Fruit fly (Drosophila melanogaster): ENCODE data around the gene Tango10.
"Not testable (repeated sequence)": the region's sequence is repeated elsewhere in the genome, so short reads cannot be mapped to it uniquely, and the experiment has no call there.

The Tango10 gene

DNA sequence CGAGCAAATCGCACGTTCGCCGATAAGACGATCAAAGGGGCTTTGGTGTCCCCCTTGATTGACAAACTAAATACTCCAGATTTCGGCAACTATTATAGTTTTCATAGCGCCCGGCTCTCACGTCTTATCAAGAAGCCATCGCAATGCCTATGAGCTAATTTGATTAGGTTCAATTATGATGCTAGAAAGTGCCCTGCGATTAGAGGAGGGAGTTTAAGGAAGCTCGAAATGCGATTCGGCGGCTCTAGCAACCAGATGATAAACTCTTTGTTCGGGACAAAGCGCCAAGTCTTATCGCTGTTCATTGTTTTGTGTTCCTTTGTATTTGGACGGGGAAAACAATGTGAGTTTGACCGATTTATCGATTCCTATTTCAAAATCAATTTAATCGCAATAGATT, 2.2 kb upstream of the Tango10 start:
- TF ChIP-seq insv (optimal IDR thresholded peaks at IDR 0.05) (no peak), ttk (optimal IDR thresholded peaks at IDR 0.05) (no peak), Sin3A (optimal IDR thresholded peaks at IDR 0.05) (no peak), h (optimal IDR thresholded peaks at IDR 0.05) (no peak), psq (optimal IDR thresholded peaks at IDR 0.05) (no peak), Myc (optimal IDR thresholded peaks at IDR 0.05) (no peak)

DNA sequence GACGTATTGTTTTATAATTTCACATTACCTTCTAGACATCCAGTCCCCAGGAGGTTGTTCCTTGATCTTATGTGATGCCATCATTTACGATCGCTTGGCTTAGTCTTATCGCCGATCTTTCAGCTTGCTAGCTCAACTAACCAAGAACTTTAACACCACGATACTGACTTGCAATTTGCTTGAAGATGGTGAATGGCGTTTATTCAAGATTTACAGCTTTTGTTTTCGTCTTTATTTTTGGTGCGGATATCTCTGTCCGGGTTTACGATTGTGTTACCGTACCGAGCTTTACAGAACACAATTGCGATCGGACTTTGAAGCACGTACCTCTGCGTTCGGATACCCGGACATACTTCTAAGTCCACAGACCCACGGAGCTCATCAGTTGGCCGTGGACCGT, 3.9 kb downstream of the Tango10 start, which contains the start of gene CG15221:
Gene CG15221 (plus strand): TSS at position 301 of the 400 bp plus-strand sequence.
- TF ChIP-seq ttk (optimal IDR thresholded peaks at IDR 0.05) = no peak
- no peak for TF ChIP-seq Sin3A (optimal IDR thresholded peaks at IDR 0.05)
- no peak for TF ChIP-seq psq (optimal IDR thresholded peaks at IDR 0.05)

DNA sequence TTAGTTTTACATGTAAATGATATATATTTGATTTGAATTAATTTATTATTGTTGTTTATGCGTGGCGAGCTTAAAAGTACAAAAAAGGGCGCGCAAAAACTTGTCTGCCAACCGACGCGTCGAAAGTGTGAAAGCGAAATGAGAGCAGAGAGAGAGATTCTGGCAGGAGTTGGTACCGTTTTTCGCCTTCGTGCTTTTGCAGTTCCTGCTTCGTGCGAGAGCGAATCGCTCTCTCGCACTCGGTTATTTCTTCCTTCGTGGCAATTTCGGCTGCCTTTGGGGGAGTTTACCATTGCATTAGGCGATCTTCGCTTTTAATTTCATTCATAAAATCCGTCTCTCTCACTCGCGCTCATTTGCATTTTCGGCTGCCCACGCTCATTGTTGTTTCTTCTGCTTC, 9.0 kb downstream of the Tango10 start, which contains the start of gene inaF-D:
Gene inaF-D (minus strand): TSS at position 101 of the 400 bp plus-strand sequence.
- TF ChIP-seq ttk (optimal IDR thresholded peaks at IDR 0.05) (no peak), Myc (optimal IDR thresholded peaks at IDR 0.05) (no peak), psq (optimal IDR thresholded peaks at IDR 0.05) (no peak), h (optimal IDR thresholded peaks at IDR 0.05) (no peak), insv (optimal IDR thresholded peaks at IDR 0.05) (no peak), Sin3A (optimal IDR thresholded peaks at IDR 0.05) (no peak)

- TF ChIP-seq h (optimal IDR thresholded peaks at IDR 0.05) (no peak), ttk (optimal IDR thresholded peaks at IDR 0.05) (no peak), psq (optimal IDR thresholded peaks at IDR 0.05) (no peak), Sin3A (optimal IDR thresholded peaks at IDR 0.05) (no peak), insv (optimal IDR thresholded peaks at IDR 0.05) (no peak), Myc (optimal IDR thresholded peaks at IDR 0.05) (no peak)
These were observed 9.9 kb downstream of the Tango10 start for dm6 chrX:11729993-11730392.

DNA sequence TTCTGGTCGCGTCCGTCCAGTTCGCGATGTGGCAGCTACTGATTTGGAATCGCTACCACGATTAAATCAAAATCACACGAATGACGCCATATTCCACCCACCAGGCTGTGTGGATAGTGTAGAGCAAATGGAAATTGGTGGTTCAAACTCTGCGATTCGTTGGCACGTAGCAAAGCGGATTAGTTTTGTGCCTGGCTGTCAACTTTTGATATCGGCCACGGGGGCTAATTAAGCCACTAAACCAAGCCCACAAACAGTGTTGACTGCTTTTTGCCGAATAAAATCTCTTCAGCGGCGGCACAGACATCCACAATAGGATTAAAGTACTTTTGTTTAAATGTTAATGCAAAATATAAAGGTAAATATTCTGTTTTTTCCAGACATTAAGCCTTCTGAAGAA, 11.6 kb downstream of the Tango10 start, which contains the start of gene inaF-C:
Gene inaF-C (minus strand): TSS at position 101 of the 400 bp plus-strand sequence.
- TF ChIP-seq Sin3A (optimal IDR thresholded peaks at IDR 0.05) (no peak), insv (optimal IDR thresholded peaks at IDR 0.05) (no peak), h (optimal IDR thresholded peaks at IDR 0.05) (no peak), psq (optimal IDR thresholded peaks at IDR 0.05) (no peak), Myc (optimal IDR thresholded peaks at IDR 0.05) (no peak), ttk (optimal IDR thresholded peaks at IDR 0.05) (no peak)

- TF ChIP-seq Sin3A (optimal IDR thresholded peaks at IDR 0.05) = no peak
- TF ChIP-seq h (optimal IDR thresholded peaks at IDR 0.05) = no peak
- TF ChIP-seq psq (optimal IDR thresholded peaks at IDR 0.05) = no peak
- TF ChIP-seq ttk (optimal IDR thresholded peaks at IDR 0.05) = no peak
- no peak for TF ChIP-seq Myc (optimal IDR thresholded peaks at IDR 0.05)
- TF ChIP-seq insv (optimal IDR thresholded peaks at IDR 0.05) = no peak
These were observed 12.6 kb downstream of the Tango10 start, which contains the start of gene inaF-B for dm6 chrX:11732670-11733069. Gene inaF-B (minus strand): TSS chrX:11732770.

DNA sequence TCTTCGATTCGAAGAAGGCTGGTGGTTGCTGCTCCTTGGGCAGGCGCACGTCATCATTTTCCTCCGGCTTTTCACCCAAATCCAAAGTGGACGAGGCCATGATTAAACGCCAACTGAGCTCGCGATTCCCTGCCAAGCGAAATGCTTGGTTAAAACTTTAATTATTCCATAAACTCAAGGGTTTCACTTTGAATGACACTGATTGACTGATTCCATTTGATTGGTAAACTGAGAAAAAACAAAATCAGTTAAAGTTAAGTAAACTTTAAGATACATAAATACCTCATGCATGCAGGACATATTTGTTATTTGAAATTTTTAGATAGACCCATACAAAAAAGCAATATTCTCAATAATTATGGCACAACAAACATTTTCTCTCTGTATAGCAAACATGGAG, 13.8 kb downstream of the Tango10 start, which contains the start of gene inaF-A:
Gene inaF-A (minus strand): TSS at position 101 of the 400 bp plus-strand sequence.
- TF ChIP-seq h (optimal IDR thresholded peaks at IDR 0.05) (no peak), Myc (optimal IDR thresholded peaks at IDR 0.05) (no peak), insv (optimal IDR thresholded peaks at IDR 0.05) (no peak), Sin3A (optimal IDR thresholded peaks at IDR 0.05) (no peak), psq (optimal IDR thresholded peaks at IDR 0.05) (no peak), ttk (optimal IDR thresholded peaks at IDR 0.05) (no peak)

dm6 chrX:11736421-11736820, 16.4 kb downstream of the Tango10 start:
- no peak for TF ChIP-seq Myc (optimal IDR thresholded peaks at IDR 0.05)
- no peak for TF ChIP-seq insv (optimal IDR thresholded peaks at IDR 0.05)
- no peak for TF ChIP-seq psq (optimal IDR thresholded peaks at IDR 0.05)
- no peak for TF ChIP-seq h (optimal IDR thresholded peaks at IDR 0.05)
- no peak for TF ChIP-seq Sin3A (optimal IDR thresholded peaks at IDR 0.05)
- no peak for TF ChIP-seq ttk (optimal IDR thresholded peaks at IDR 0.05)

DNA sequence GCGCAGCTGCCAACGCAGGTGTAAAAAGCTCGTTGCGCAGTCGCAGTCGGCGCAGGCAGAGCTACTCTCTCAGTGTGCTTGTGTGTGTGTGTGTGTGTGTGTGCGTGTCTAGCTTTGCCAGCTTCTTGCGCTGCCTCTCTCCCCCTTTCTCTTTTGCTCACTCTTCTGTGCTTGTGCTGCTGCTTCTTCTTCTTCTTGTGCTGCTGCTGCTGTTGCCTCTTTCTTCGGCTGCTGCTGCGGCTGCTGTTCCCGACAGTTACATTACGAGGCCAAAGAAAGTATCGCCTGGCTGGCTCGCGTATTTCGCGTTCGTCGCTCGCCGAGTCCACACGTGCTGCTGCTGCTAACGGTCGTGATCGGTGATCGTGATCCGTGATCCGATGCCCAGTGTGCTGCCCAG, 33.9 kb downstream of the Tango10 start, which contains the start of gene m:
Gene m (plus strand): TSS at position 301 of the 400 bp plus-strand sequence.
- TF ChIP-seq Myc, insv, Sin3A (optimal IDR thresholded peaks at IDR 0.05): not testable (repeated sequence)

DNA sequence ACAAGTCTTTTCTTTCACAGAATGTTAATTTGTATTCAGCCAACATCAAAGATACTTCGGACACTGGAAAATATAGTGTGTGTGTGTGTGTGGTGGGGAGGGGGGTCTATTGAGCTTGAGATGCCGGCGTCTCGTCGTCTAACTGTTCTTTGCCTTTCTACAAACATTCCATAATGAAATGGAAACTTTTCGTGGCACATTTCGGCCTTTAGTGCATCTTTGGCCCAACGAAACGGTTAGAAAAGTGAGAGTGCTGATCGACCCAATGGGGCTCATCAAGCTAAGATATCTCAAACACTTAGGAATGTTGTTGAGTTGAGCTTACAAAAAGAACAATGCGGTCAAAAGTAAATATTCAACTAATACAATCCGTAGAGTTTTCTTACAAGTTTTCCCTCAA, 36.8 kb downstream of the Tango10 start:
- TF ChIP-seq ttk (optimal IDR thresholded peaks at IDR 0.05) (no peak), Myc (optimal IDR thresholded peaks at IDR 0.05) (no peak), insv (optimal IDR thresholded peaks at IDR 0.05) (no peak), psq (optimal IDR thresholded peaks at IDR 0.05) (no peak), h (optimal IDR thresholded peaks at IDR 0.05) (no peak), Sin3A (optimal IDR thresholded peaks at IDR 0.05) (no peak)

DNA sequence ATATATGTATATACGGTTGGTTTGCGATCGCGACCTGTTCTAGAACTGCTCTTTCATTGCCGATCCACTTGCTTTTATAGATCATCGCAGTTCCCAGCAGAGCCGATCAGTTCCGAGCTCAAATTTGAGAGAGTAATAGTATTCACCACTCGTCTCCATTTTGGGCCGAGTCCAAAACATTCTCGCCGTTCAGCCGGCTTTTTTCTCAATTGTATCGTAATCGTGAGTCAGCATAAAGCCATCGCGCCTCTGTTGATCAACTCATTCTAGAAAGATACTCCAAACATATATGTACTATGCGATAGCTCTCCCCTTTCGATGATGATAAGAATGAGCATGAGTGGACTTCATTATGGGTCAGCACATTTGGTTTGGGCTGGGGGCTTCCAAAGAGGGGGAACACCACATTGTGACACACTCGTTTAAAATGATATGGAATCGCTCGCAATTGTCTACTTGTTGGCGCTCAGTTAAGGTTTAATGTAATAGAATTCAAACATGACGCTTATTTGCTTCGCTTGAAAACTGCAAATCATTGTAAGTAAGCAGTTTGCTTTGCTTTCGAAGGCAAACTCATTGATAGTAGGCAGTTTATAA, 44.6 kb downstream of the Tango10 start, which contains the start of gene CG9360:
Gene CG9360 (minus strand): TSS at position 51 of the 597 bp plus-strand sequence.
- TF ChIP-seq ttk (optimal IDR thresholded peaks at IDR 0.05) = no peak
- no peak for TF ChIP-seq Sin3A (optimal IDR thresholded peaks at IDR 0.05)
- TF ChIP-seq Myc (optimal IDR thresholded peaks at IDR 0.05) = no peak
- TF ChIP-seq h (optimal IDR thresholded peaks at IDR 0.05) = no peak
- no peak for TF ChIP-seq insv (optimal IDR thresholded peaks at IDR 0.05)
- TF ChIP-seq psq (optimal IDR thresholded peaks at IDR 0.05) = no peak

dm6 chrX:11769435-11769834, 49.4 kb downstream of the Tango10 start:
- TF ChIP-seq h (optimal IDR thresholded peaks at IDR 0.05) = no peak
- no peak for TF ChIP-seq insv (optimal IDR thresholded peaks at IDR 0.05)
- no peak for TF ChIP-seq Myc (optimal IDR thresholded peaks at IDR 0.05)
- TF ChIP-seq Sin3A (optimal IDR thresholded peaks at IDR 0.05) = no peak
- no peak for TF ChIP-seq ttk (optimal IDR thresholded peaks at IDR 0.05)

All from Kc167 (cell line).